Worm (Caenorhabditis elegans): ENCODE results near the gene ttr-9.

DNA sequence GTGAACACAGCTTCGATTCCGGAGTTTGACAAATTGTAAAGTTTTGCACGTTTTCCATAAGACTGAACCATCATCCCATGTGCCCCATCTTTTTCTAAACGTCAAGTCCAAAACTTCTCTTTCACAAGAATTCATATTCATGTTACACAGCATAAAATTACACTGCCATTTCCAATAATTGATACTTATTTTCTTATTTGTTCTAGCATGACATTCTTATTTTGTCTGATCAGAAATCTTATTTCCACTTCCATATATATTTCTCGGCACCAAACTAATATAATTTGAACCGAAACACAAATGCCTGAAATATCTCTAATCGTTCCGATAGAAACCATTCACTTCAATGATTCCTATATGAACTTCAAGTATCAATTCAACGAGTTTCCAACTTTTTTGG, 20.2 kb downstream of the ttr-9 start, which contains the start of gene sru-2:
- TF ChIP-seq aptf-2 (GFP tag; conservative IDR thresholded peaks at IDR 0.05) (no peak), akir-1 (GFP tag; optimal IDR thresholded peaks at IDR 0.05) (no peak), snpc-4 (GFP tag; optimal IDR thresholded peaks at IDR 0.05) (no peak), snpc-4 (tag; optimal IDR thresholded peaks at IDR 0.05) (no peak)

Measured in whole organism, young adult.